Worm (Caenorhabditis elegans) whole organism, L1 larva: ENCODE measurements around the gene decr-1.2.

Experiments
- lsy-2 ChIP-seq, 2 experiments: fragments of 150-350 bp; optimal IDR thresholded peaks; 2 replicates each; lab custom pipeline; 2014; ENCODE audit warnings: missing biosample characterization in 2 of 2, missing genetic modification characterization in 2 of 2
- mdl-1 ChIP-seq, 2 experiments: fragments of 150-350 bp; optimal IDR thresholded peaks; 2 replicates each; lab custom pipeline; 2014 to 2017; ENCODE audit warnings: missing biosample characterization in 2 of 2, missing genetic modification characterization in 2 of 2, inconsistent platforms in 1 of 2
- rnt-1 ChIP-seq: sonication (generic microtip); optimal IDR thresholded peaks from 2 replicates; lab custom pipeline; 2016; ENCODE audit warnings: mild to moderate bottlenecking, missing genetic modification characterization, moderate library complexity, missing compliant biosample characterization

ce11 chrII:8573044-8573443 lies 27.6 kb downstream of the decr-1.2 start, which contains the start of gene F54C9.7:
- TF ChIP-seq lsy-2 (tag; optimal IDR thresholded peaks at IDR 0.05; lab: Kevin White, UChicago) = no peak
- no peak for TF ChIP-seq rnt-1 (tag; lab: Kevin White, UChicago)
- TF ChIP-seq mdl-1 (tag; optimal IDR thresholded peaks at IDR 0.05; lab: Kevin White, UChicago) = no peak
